Fruit fly (Drosophila melanogaster) whole organism, embryonic: Measurements from ENCODE around the gene Dlip2.
A peak's percentile ranks its signal among the peaks of the same experiment; 100 is the strongest.

ENCODE experiments used
- Abd-B ChIP-seq: fragments of 200-800 bp; sonication (Bioruptor generic); optimal IDR thresholded peaks from 2 replicates; lab custom pipeline; 2018; ENCODE audit warnings: missing biosample characterization, mild to moderate bottlenecking, missing genetic modification characterization, moderate library complexity
- Ada2b ChIP-seq: fragments of 200-800 bp; sonication (Bioruptor generic); IDR thresholded peaks from 2 replicates; pipeline ENCODE4 v1.3.6; 2022; ENCODE audit warnings: missing biosample characterization, missing genetic modification characterization
- CG11696 ChIP-seq: fragments of 200-800 bp; sonication (Bioruptor generic); IDR thresholded peaks from 2 replicates; pipeline ENCODE4 v1.3.6; 2022; ENCODE audit warnings: missing biosample characterization, missing genetic modification characterization
- CG12769 ChIP-seq: fragments of 200-800 bp; sonication (Bioruptor generic); optimal IDR thresholded peaks from 2 replicates; lab custom pipeline; 2019; ENCODE audit warnings: missing biosample characterization, mild to moderate bottlenecking, missing genetic modification characterization, moderate library complexity
- CG3065 ChIP-seq: fragments of 200-800 bp; sonication (Bioruptor generic); optimal IDR thresholded peaks from 2 replicates; lab custom pipeline; 2016; ENCODE audit warnings: missing biosample characterization, missing genetic modification characterization
- CG31365 ChIP-seq: fragments of 200-800 bp; sonication (Bioruptor generic); optimal IDR thresholded peaks from 2 replicates; lab custom pipeline; 2018; ENCODE audit warnings: missing biosample characterization, mild to moderate bottlenecking, missing genetic modification characterization
- CG31388 ChIP-seq: fragments of 200-800 bp; sonication (Bioruptor generic); optimal IDR thresholded peaks from 2 replicates; lab custom pipeline; 2016; ENCODE audit warnings: missing biosample characterization, missing genetic modification characterization
- CG32532 ChIP-seq: fragments of 200-800 bp; sonication (Bioruptor generic); IDR thresholded peaks from 2 replicates; pipeline ENCODE4 v1.3.6; 2022; ENCODE audit warnings: missing biosample characterization, missing genetic modification characterization
- CG32767 ChIP-seq: fragments of 200-800 bp; sonication (Bioruptor generic); IDR thresholded peaks from 2 replicates; pipeline ENCODE4 v1.3.6; 2022; ENCODE audit warnings: missing biosample characterization, missing genetic modification characterization
- CG32772 ChIP-seq: fragments of 200-800 bp; sonication (Bioruptor generic); IDR thresholded peaks from 2 replicates; pipeline ENCODE4 v1.3.6; 2022; ENCODE audit warnings: missing biosample characterization, missing genetic modification characterization
- CG3281 ChIP-seq: fragments of 200-800 bp; sonication (Bioruptor generic); optimal IDR thresholded peaks from 3 replicates; lab custom pipeline; 2017; ENCODE audit warnings: missing biosample characterization, mild to moderate bottlenecking, missing genetic modification characterization
- CG6791 ChIP-seq: fragments of 200-800 bp; sonication (Bioruptor generic); IDR thresholded peaks from 3 replicates; pipeline ENCODE4 v1.3.6; 2022; ENCODE audit warnings: missing biosample characterization, missing genetic modification characterization; ENCODE audit not compliant: partially characterized antibody
- CG7357 ChIP-seq: fragments of 200-800 bp; sonication (Bioruptor generic); IDR thresholded peaks from 3 replicates; pipeline ENCODE4 v1.3.6; 2022; ENCODE audit warnings: missing biosample characterization, missing genetic modification characterization
- CG9437 ChIP-seq: fragments of 200-800 bp; sonication (Bioruptor generic); optimal IDR thresholded peaks from 2 replicates; lab custom pipeline; 2018; ENCODE audit warnings: missing biosample characterization, mild to moderate bottlenecking, missing genetic modification characterization
- CoRest ChIP-seq: fragments of 200-800 bp; sonication (Bioruptor generic); optimal IDR thresholded peaks from 3 replicates; lab custom pipeline; 2018; ENCODE audit warnings: missing biosample characterization, mild to moderate bottlenecking, missing genetic modification characterization, moderate library complexity
- D19B ChIP-seq: fragments of 200-800 bp; sonication (Bioruptor generic); optimal IDR thresholded peaks from 2 replicates; lab custom pipeline; 2017; ENCODE audit warnings: missing biosample characterization, mild to moderate bottlenecking, missing genetic modification characterization
- Dbx ChIP-seq: fragments of 200-800 bp; sonication (Bioruptor generic); IDR thresholded peaks from 3 replicates; pipeline ENCODE4 v1.3.6; 2022; ENCODE audit warnings: missing biosample characterization, missing genetic modification characterization
- Dek ChIP-seq: fragments of 200-800 bp; sonication (Bioruptor generic); optimal IDR thresholded peaks from 3 replicates; lab custom pipeline; 2019; ENCODE audit warnings: missing biosample characterization, mild to moderate bottlenecking, missing genetic modification characterization, moderate library complexity
- Dfd ChIP-seq, 2 experiments: fragments of >200 bp; optimal IDR thresholded peaks; 2 replicates each; lab custom pipeline; 2017; ENCODE audit warnings: missing biosample characterization in 2 of 2, missing genetic modification characterization in 2 of 2
- Dll ChIP-seq: fragments of 200-800 bp; sonication (Bioruptor generic); IDR thresholded peaks from 4 replicates; pipeline ENCODE4 v1.3.6; 2022; ENCODE audit warnings: missing biosample characterization, missing genetic modification characterization; ENCODE audit not compliant: partially characterized antibody
- ERR ChIP-seq: fragments of 200-800 bp; sonication (Bioruptor generic); optimal IDR thresholded peaks from 2 replicates; lab custom pipeline; 2016; ENCODE audit warnings: missing biosample characterization, missing genetic modification characterization
- Eip74EF ChIP-seq, 2 experiments: fragments of 200-800 bp in 1 of 2; fragments of >200 bp in 1 of 2; sonication (Bioruptor generic) in 1 of 2; optimal IDR thresholded peaks; 2 replicates each; lab custom pipeline; 2017 to 2019; ENCODE audit warnings: missing biosample characterization in 2 of 2, missing genetic modification characterization in 2 of 2, mild to moderate bottlenecking in 1 of 2, moderate library complexity in 1 of 2
- H2.0 ChIP-seq: fragments of 200-800 bp; sonication (Bioruptor generic); IDR thresholded peaks from 2 replicates; pipeline ENCODE4 v1.3.6; 2022; ENCODE audit warnings: missing biosample characterization, missing genetic modification characterization
- HLH4C ChIP-seq: fragments of 200-800 bp; sonication (Bioruptor generic); IDR thresholded peaks from 3 replicates; pipeline ENCODE4 v1.3.6; 2022; ENCODE audit warnings: missing biosample characterization, missing genetic modification characterization; ENCODE audit not compliant: partially characterized antibody
- Hr51 ChIP-seq, 2 experiments: fragments of 200-800 bp; sonication (Bioruptor generic); optimal IDR thresholded peaks; 2 replicates in 1 of 2; 3 replicates in 1 of 2; lab custom pipeline; 2016 to 2018; ENCODE audit warnings: missing biosample characterization in 2 of 2, missing genetic modification characterization in 2 of 2, mild to moderate bottlenecking in 1 of 2, moderate library complexity in 1 of 2
- Hr78 ChIP-seq, 2 experiments: fragments of 200-800 bp in 1 of 2; fragments of >200 bp in 1 of 2; sonication (Bioruptor generic) in 1 of 2; optimal IDR thresholded peaks; 2 replicates each; lab custom pipeline; 2017 to 2019; ENCODE audit warnings: missing biosample characterization in 2 of 2, missing genetic modification characterization in 2 of 2, mild to moderate bottlenecking in 1 of 2, moderate library complexity in 1 of 2
- Max ChIP-seq: fragments of 200-800 bp; sonication (Bioruptor generic); optimal IDR thresholded peaks from 2 replicates; lab custom pipeline; 2016; ENCODE audit warnings: missing biosample characterization, mild to moderate bottlenecking, missing genetic modification characterization
- Med ChIP-seq: fragments of 200-800 bp; sonication (Bioruptor generic); peaks from one replicate; lab custom pipeline; 2016; ENCODE audit warnings: missing biosample characterization, missing genetic modification characterization, mild to moderate bottlenecking, inconsistent platforms, moderate library complexity
- Nf-YA ChIP-seq: fragments of 200-800 bp; sonication (Bioruptor generic); IDR thresholded peaks from 2 replicates; pipeline ENCODE4 v1.3.6; 2022; ENCODE audit warnings: missing biosample characterization, missing genetic modification characterization
- Pdp1 ChIP-seq, 2 experiments: fragments of 200-800 bp; sonication (Bioruptor generic); optimal IDR thresholded peaks; 3 replicates each; lab custom pipeline; 2016; ENCODE audit warnings: missing biosample characterization in 2 of 2, missing genetic modification characterization in 2 of 2, mild to moderate bottlenecking in 1 of 2, moderate library complexity in 1 of 2
- az2 ChIP-seq: fragments of 200-800 bp; sonication (Bioruptor generic); optimal IDR thresholded peaks from 3 replicates; lab custom pipeline; 2016; ENCODE audit warnings: missing biosample characterization, missing genetic modification characterization
- cg ChIP-seq: fragments of 200-800 bp; sonication (Bioruptor generic); optimal IDR thresholded peaks from 3 replicates; lab custom pipeline; 2019; ENCODE audit warnings: missing biosample characterization, mild to moderate bottlenecking, missing genetic modification characterization, moderate library complexity
- chinmo ChIP-seq: fragments of 200-800 bp; sonication (Bioruptor generic); IDR thresholded peaks from 4 replicates; pipeline ENCODE4 v1.3.6; 2022; ENCODE audit warnings: missing biosample characterization, missing genetic modification characterization; ENCODE audit not compliant: partially characterized antibody
- croc ChIP-seq: fragments of 200-800 bp; sonication (Bioruptor generic); conservative IDR thresholded peaks from 3 replicates; pipeline ENCODE4 v1.3.6; 2022; ENCODE audit warnings: missing biosample characterization, missing genetic modification characterization
- esg ChIP-seq: fragments of 200-800 bp; sonication (Bioruptor generic); conservative IDR thresholded peaks from 2 replicates; pipeline ENCODE4 v1.3.6; 2022; ENCODE audit warnings: missing biosample characterization, missing genetic modification characterization
- fd64A ChIP-seq: fragments of 200-800 bp; sonication (Bioruptor generic); optimal IDR thresholded peaks from 3 replicates; lab custom pipeline; 2018; ENCODE audit warnings: missing biosample characterization, mild to moderate bottlenecking, missing genetic modification characterization
- gem ChIP-seq: fragments of 200-800 bp; sonication (Bioruptor generic); optimal IDR thresholded peaks from 2 replicates; lab custom pipeline; 2019; ENCODE audit warnings: missing biosample characterization, mild to moderate bottlenecking, missing genetic modification characterization, moderate library complexity
- grau ChIP-seq: fragments of 200-800 bp; optimal IDR thresholded peaks from 3 replicates; lab custom pipeline; 2019; ENCODE audit warnings: missing biosample characterization, mild to moderate bottlenecking, missing genetic modification characterization, moderate library complexity
- h ChIP-seq: fragments of >200 bp; optimal IDR thresholded peaks from 2 replicates; lab custom pipeline; 2017
- inv ChIP-seq: fragments of 200-800 bp; sonication (Bioruptor generic); IDR thresholded peaks from 2 replicates; pipeline ENCODE4 v1.3.6; 2022; ENCODE audit warnings: missing biosample characterization, missing genetic modification characterization; ENCODE audit not compliant: partially characterized antibody
- jing ChIP-seq: fragments of 200-800 bp; sonication (Bioruptor generic); optimal IDR thresholded peaks from 2 replicates; lab custom pipeline; 2018; ENCODE audit warnings: missing biosample characterization, mild to moderate bottlenecking, missing genetic modification characterization
- kay ChIP-seq: fragments of 200-800 bp; sonication (Bioruptor generic); optimal IDR thresholded peaks from 2 replicates; lab custom pipeline; 2016; ENCODE audit warnings: missing biosample characterization, missing genetic modification characterization
- ken ChIP-seq: fragments of 200-800 bp; sonication (Bioruptor generic); IDR thresholded peaks from 3 replicates; pipeline ENCODE4 v1.3.6; 2022; ENCODE audit warnings: missing biosample characterization, missing genetic modification characterization
- nmo ChIP-seq: fragments of 200-800 bp; sonication (Bioruptor generic); optimal IDR thresholded peaks from 2 replicates; lab custom pipeline; 2018; ENCODE audit warnings: missing biosample characterization, mild to moderate bottlenecking, missing genetic modification characterization, moderate library complexity
- pita ChIP-seq: fragments of 200-800 bp; sonication (Bioruptor generic); optimal IDR thresholded peaks from 2 replicates; lab custom pipeline; 2017; ENCODE audit warnings: missing biosample characterization, mild to moderate bottlenecking, missing genetic modification characterization
- ssp ChIP-seq: fragments of 200-800 bp; sonication (Bioruptor generic); IDR thresholded peaks from 2 replicates; pipeline ENCODE4 v1.3.6; 2022; ENCODE audit warnings: missing biosample characterization, missing genetic modification characterization
- trem ChIP-seq: fragments of 200-800 bp; optimal IDR thresholded peaks from 3 replicates; lab custom pipeline; 2019; ENCODE audit warnings: missing biosample characterization, mild to moderate bottlenecking, missing genetic modification characterization, moderate library complexity
- trh ChIP-seq: fragments of 200-800 bp; sonication (Bioruptor generic); optimal IDR thresholded peaks from 2 replicates; lab custom pipeline; 2016; ENCODE audit warnings: missing biosample characterization, missing genetic modification characterization
- twi ChIP-seq: fragments of 200-800 bp; optimal IDR thresholded peaks from 2 replicates; lab custom pipeline; 2019; ENCODE audit warnings: missing biosample characterization, mild to moderate bottlenecking, missing genetic modification characterization, moderate library complexity

The Dlip2 gene

DNA sequence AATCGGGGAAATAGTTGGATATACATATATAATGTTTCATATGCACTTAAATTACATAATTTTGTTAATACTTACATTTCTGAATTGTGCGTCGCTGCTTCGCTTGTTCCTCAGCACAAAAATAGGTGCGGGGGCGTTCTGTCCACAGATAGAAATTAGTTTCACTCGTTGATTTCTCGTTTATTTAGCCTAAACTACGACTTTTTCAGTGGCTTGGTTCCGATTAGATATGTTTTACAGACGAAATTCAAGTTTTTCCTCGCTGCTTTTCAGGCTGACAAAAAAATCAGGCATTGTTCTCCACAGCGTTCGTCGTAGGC lies 4.2 kb downstream of the Dlip2 start (continued):
- no peak for TF ChIP-seq CG31388
- TF ChIP-seq Dek (tag; lab: Kevin White, UChicago): no peak
- TF ChIP-seq esg (GFP tag; lab: Robert Waterston, UW): no peak
- TF ChIP-seq gem (tag; lab: Kevin White, UChicago): no peak
- TF ChIP-seq Pdp1 (GFP tag; optimal IDR thresholded peaks at IDR 0.05; lab: Kevin White, UChicago): peak in 1 of 2 experiments; percentile 86
- no peak for TF ChIP-seq CG3281 (GFP tag; lab: Kevin White, UChicago)
- TF ChIP-seq fd64A (GFP tag; lab: Kevin White, UChicago): no peak
- TF ChIP-seq Abd-B: no peak
- no peak for TF ChIP-seq Ada2b (GFP tag; lab: Robert Waterston, UW)
- TF ChIP-seq CG9437 (GFP tag; lab: Kevin White, UChicago): no peak
- TF ChIP-seq Dbx (GFP tag; lab: Robert Waterston, UW): no peak
- no peak for TF ChIP-seq Dfd (GFP tag; optimal IDR thresholded peaks at IDR 0.05; lab: Kevin White, UChicago)
- TF ChIP-seq Dll (GFP tag; lab: Robert Waterston, UW): 0 out of 4 replicates have a peak, but pooled peaks have one; percentile 11
- no peak for TF ChIP-seq inv (GFP tag; lab: Robert Waterston, UW)
- TF ChIP-seq ken (GFP tag; lab: Robert Waterston, UW): no peak
- TF ChIP-seq jing (GFP tag; lab: Kevin White, UChicago): no peak
- TF ChIP-seq ssp (GFP tag; lab: Robert Waterston, UW): no peak
- TF ChIP-seq Max (GFP tag; lab: Kevin White, UChicago): no peak
- peak; percentile 50 for TF ChIP-seq cg (GFP tag; lab: Kevin White, UChicago)
- TF ChIP-seq H2.0: no peak
- no peak for TF ChIP-seq Nf-YA (GFP tag; lab: Robert Waterston, UW)
- no peak for TF ChIP-seq Hr78 (GFP tag; optimal IDR thresholded peaks at IDR 0.05; lab: Kevin White, UChicago)
- TF ChIP-seq twi (tag; lab: Kevin White, UChicago): no peak
- no peak for TF ChIP-seq h (lab: Kevin White, UChicago)
- TF ChIP-seq trh: no peak
- TF ChIP-seq Hr51 (GFP tag; optimal IDR thresholded peaks at IDR 0.05; lab: Kevin White, UChicago): no peak
- no peak for TF ChIP-seq CG3065
- 0 out of 3 replicates have a peak, but pooled peaks have one; percentile 8 for TF ChIP-seq HLH4C (GFP tag; lab: Robert Waterston, UW)
- no peak for TF ChIP-seq az2 (GFP tag; lab: Kevin White, UChicago)
- no peak for TF ChIP-seq ERR (GFP tag; lab: Kevin White, UChicago)
- TF ChIP-seq CoRest (tag; lab: Kevin White, UChicago): no peak

DNA sequence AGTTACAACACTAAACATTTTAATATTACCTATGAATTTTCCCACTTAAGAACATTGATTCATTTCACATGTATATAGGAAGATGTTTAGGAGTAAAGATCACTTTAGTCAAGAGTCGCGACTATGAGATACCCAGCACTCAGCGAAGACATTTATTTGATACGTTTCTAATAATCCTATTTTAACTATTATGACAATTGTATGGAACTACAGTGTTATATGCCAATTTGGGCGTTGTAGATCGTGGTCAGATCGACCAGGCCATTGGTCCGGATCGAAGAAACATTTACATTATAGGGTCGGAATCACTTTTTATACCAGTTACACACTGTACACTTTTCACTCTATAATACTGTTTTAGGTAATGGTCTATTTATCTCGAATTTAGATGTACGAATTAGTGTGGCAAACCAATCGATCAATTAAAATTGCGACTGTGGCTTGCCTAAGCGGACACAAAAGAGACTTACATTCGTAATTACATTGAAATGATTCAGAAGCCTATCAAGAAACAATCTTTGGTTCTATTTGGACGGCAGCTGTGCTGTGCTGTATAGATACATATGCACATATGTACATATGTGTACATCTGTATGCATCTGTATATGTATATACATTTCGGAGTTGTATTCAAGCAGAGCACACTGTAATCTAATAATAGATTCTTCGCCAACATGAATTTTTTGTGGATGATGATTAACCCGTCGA lies 4.8 kb downstream of the Dlip2 start:
- TF ChIP-seq CG32532 (GFP tag; lab: Robert Waterston, UW): no peak
- TF ChIP-seq pita (GFP tag; lab: Kevin White, UChicago): no peak
- no peak for TF ChIP-seq croc (GFP tag; lab: Robert Waterston, UW)
- TF ChIP-seq D19B: peak; percentile 62
- peak; percentile 59 for TF ChIP-seq twi (tag; lab: Kevin White, UChicago)
- TF ChIP-seq CG11696 (GFP tag; lab: Robert Waterston, UW): peak; percentile 58; the same call in 1 of the 2 replicates
- TF ChIP-seq kay (GFP tag; lab: Kevin White, UChicago): peak; percentile 9
- TF ChIP-seq nmo: no peak
- 0 out of 3 replicates have a peak, but pooled peaks have one; percentile 43 for TF ChIP-seq CG7357 (GFP tag; lab: Robert Waterston, UW)
- peak; percentile 12 for TF ChIP-seq CG12769 (tag; lab: Kevin White, UChicago)
- TF ChIP-seq chinmo (GFP tag; lab: Robert Waterston, UW): 0 out of 4 replicates have a peak, but pooled peaks have one; percentile 60
- no peak for TF ChIP-seq CG32772 (GFP tag; lab: Robert Waterston, UW)
- peak; percentile 56 for TF ChIP-seq Med (GFP tag; lab: Kevin White, UChicago)
- TF ChIP-seq cg (GFP tag; lab: Kevin White, UChicago): peak; percentile 88
- 0 out of 3 replicates have a peak, but pooled peaks have one; percentile 7 for TF ChIP-seq CG6791 (GFP tag; lab: Robert Waterston, UW)
- peak in 1 of 2 experiments; percentile 31 for TF ChIP-seq Eip74EF (GFP tag; optimal IDR thresholded peaks at IDR 0.05; lab: Kevin White, UChicago)
- TF ChIP-seq CG31365 (tag; lab: Kevin White, UChicago): no peak
- TF ChIP-seq grau: peak; percentile 80
- peak; percentile 79 for TF ChIP-seq CG32767 (GFP tag; lab: Robert Waterston, UW)
- TF ChIP-seq trem (tag; lab: Kevin White, UChicago): no peak
